Fruit fly (Drosophila melanogaster) whole organism, embryonic: ENCODE data around the gene CG8765.

Source experiments
- B-H1 ChIP-seq: fragments of 200-800 bp; sonication (Bioruptor generic); IDR thresholded peaks from 3 replicates; pipeline ENCODE4 v1.3.6; 2022; ENCODE audit warnings: missing biosample characterization, missing genetic modification characterization
- Blimp-1 ChIP-seq: fragments of 200-800 bp; sonication (Bioruptor generic); optimal IDR thresholded peaks from 3 replicates; lab custom pipeline; 2018; ENCODE audit warnings: missing biosample characterization, missing genetic modification characterization, mild to moderate bottlenecking, moderate library complexity, missing genetic modification reagents
- CG10543 ChIP-seq: fragments of 200-800 bp; sonication (Bioruptor generic); optimal IDR thresholded peaks from 3 replicates; lab custom pipeline; 2017; ENCODE audit warnings: missing biosample characterization, mild to moderate bottlenecking, missing genetic modification characterization, moderate library complexity
- CG13296 ChIP-seq: fragments of 200-800 bp; sonication (Bioruptor generic); optimal IDR thresholded peaks from 3 replicates; lab custom pipeline; 2018; ENCODE audit warnings: missing biosample characterization, mild to moderate bottlenecking, missing genetic modification characterization
- CG14050 ChIP-seq: fragments of 200-800 bp; sonication (Bioruptor generic); IDR thresholded peaks from 3 replicates; pipeline ENCODE4 v1.3.6; 2022; ENCODE audit warnings: missing biosample characterization, missing genetic modification characterization
- CG14667 ChIP-seq: fragments of 200-800 bp; sonication (Bioruptor generic); IDR thresholded peaks from 2 replicates; pipeline ENCODE4 v1.3.6; 2022; ENCODE audit warnings: missing biosample characterization, missing genetic modification characterization
- CG1529 ChIP-seq: fragments of 200-800 bp; sonication (Bioruptor generic); optimal IDR thresholded peaks from 3 replicates; lab custom pipeline; 2018; ENCODE audit warnings: missing biosample characterization, missing genetic modification characterization
- CG1603 ChIP-seq: fragments of 200-800 bp; sonication (Bioruptor generic); optimal IDR thresholded peaks from 2 replicates; lab custom pipeline; 2019; ENCODE audit warnings: missing biosample characterization, mild to moderate bottlenecking, missing genetic modification characterization, moderate library complexity
- CG17328 ChIP-seq: fragments of 200-800 bp; sonication (Bioruptor generic); IDR thresholded peaks from 2 replicates; pipeline ENCODE4 v1.3.6; 2022; ENCODE audit warnings: missing biosample characterization, missing genetic modification characterization
- CG18619 ChIP-seq: fragments of 200-800 bp; sonication (Bioruptor generic); optimal IDR thresholded peaks from 3 replicates; lab custom pipeline; 2017; ENCODE audit warnings: missing biosample characterization, mild to moderate bottlenecking, missing genetic modification characterization
- CG3163 ChIP-seq: fragments of 200-800 bp; sonication (Bioruptor generic); optimal IDR thresholded peaks from 3 replicates; lab custom pipeline; 2016; ENCODE audit warnings: missing biosample characterization, missing genetic modification characterization
- CG4617 ChIP-seq: fragments of 200-800 bp; sonication (Bioruptor generic); optimal IDR thresholded peaks from 3 replicates; lab custom pipeline; 2016; ENCODE audit warnings: missing biosample characterization, missing genetic modification characterization, borderline replicate concordance
- CG5953 ChIP-seq: fragments of 200-800 bp; sonication (Bioruptor generic); IDR thresholded peaks from 2 replicates; pipeline ENCODE4 v1.3.6; 2022; ENCODE audit warnings: missing biosample characterization, missing genetic modification characterization
- CG6254 ChIP-seq: fragments of 200-800 bp; sonication (Bioruptor generic); optimal IDR thresholded peaks from 3 replicates; lab custom pipeline; 2017; ENCODE audit warnings: mild to moderate bottlenecking, missing biosample characterization, missing genetic modification reagents, missing genetic modification characterization
- CG6813 ChIP-seq: fragments of 200-800 bp; sonication (Bioruptor generic); optimal IDR thresholded peaks from 2 replicates; lab custom pipeline; 2017; ENCODE audit warnings: missing biosample characterization, missing genetic modification characterization, mild to moderate bottlenecking, moderate library complexity, missing genetic modification reagents
- CG8089 ChIP-seq: fragments of 200-800 bp; sonication (Bioruptor generic); optimal IDR thresholded peaks from 3 replicates; lab custom pipeline; 2016; ENCODE audit warnings: missing biosample characterization, missing genetic modification characterization
- CG8388 ChIP-seq: fragments of 200-800 bp; sonication (Bioruptor generic); optimal IDR thresholded peaks from 2 replicates; lab custom pipeline; 2019; ENCODE audit warnings: missing biosample characterization, mild to moderate bottlenecking, missing genetic modification characterization, moderate library complexity
- CG9215 ChIP-seq: fragments of 200-800 bp; sonication (Bioruptor generic); IDR thresholded peaks from 2 replicates; pipeline ENCODE4 v1.3.6; 2022; ENCODE audit warnings: missing biosample characterization, missing genetic modification characterization
- Deaf1 ChIP-seq: fragments of 200-800 bp; optimal IDR thresholded peaks from 3 replicates; lab custom pipeline; 2019; ENCODE audit warnings: missing biosample characterization, mild to moderate bottlenecking, missing genetic modification characterization, moderate library complexity
- Dref ChIP-seq: fragments of 200-800 bp; sonication (Bioruptor generic); IDR thresholded peaks from 2 replicates; pipeline ENCODE4 v1.3.6; 2022; ENCODE audit warnings: missing biosample characterization, missing genetic modification characterization
- Ets65A ChIP-seq: fragments of 200-800 bp; sonication (Bioruptor generic); peaks from one replicate; lab custom pipeline; 2016; ENCODE audit warnings: missing biosample characterization, missing genetic modification characterization
- HHEX ChIP-seq: fragments of 200-800 bp; sonication (Bioruptor generic); optimal IDR thresholded peaks from 3 replicates; lab custom pipeline; 2017; ENCODE audit warnings: missing biosample characterization, mild to moderate bottlenecking, missing genetic modification characterization, missing genetic modification reagents
- HmgD ChIP-seq: fragments of 200-800 bp; sonication (Bioruptor generic); optimal IDR thresholded peaks from 3 replicates; lab custom pipeline; 2016; ENCODE audit warnings: missing biosample characterization, missing genetic modification characterization
- Hr78 ChIP-seq, 2 experiments: fragments of 200-800 bp in 1 of 2; fragments of >200 bp in 1 of 2; sonication (Bioruptor generic) in 1 of 2; optimal IDR thresholded peaks; 2 replicates each; lab custom pipeline; 2017 to 2019; ENCODE audit warnings: missing biosample characterization in 2 of 2, missing genetic modification characterization in 2 of 2, mild to moderate bottlenecking in 1 of 2, moderate library complexity in 1 of 2
- Med ChIP-seq: fragments of 200-800 bp; sonication (Bioruptor generic); peaks from one replicate; lab custom pipeline; 2016; ENCODE audit warnings: missing biosample characterization, missing genetic modification characterization, mild to moderate bottlenecking, inconsistent platforms, moderate library complexity
- Meics ChIP-seq: fragments of 200-800 bp; sonication (Bioruptor generic); optimal IDR thresholded peaks from 2 replicates; lab custom pipeline; 2017; ENCODE audit warnings: missing biosample characterization, mild to moderate bottlenecking, missing genetic modification characterization
- Ravus ChIP-seq: fragments of 200-800 bp; sonication (Bioruptor generic); IDR thresholded peaks from 2 replicates; pipeline ENCODE4 v1.3.6; 2022; ENCODE audit warnings: missing biosample characterization, missing genetic modification characterization
- Sry-β ChIP-seq: fragments of 200-800 bp; sonication (Bioruptor generic); optimal IDR thresholded peaks from 2 replicates; lab custom pipeline; 2018; ENCODE audit warnings: missing biosample characterization, mild to moderate bottlenecking, missing genetic modification characterization, moderate library complexity
- aop ChIP-seq: fragments of 200-800 bp; sonication (Bioruptor generic); IDR thresholded peaks from 2 replicates; pipeline ENCODE4 v1.3.6; 2022; ENCODE audit warnings: missing biosample characterization, missing genetic modification characterization
- bab2 ChIP-seq: fragments of 200-800 bp; sonication (Bioruptor generic); optimal IDR thresholded peaks from 2 replicates; lab custom pipeline; 2016; ENCODE audit warnings: missing biosample characterization, missing genetic modification characterization
- bbx ChIP-seq: fragments of 200-800 bp; sonication (Bioruptor generic); IDR thresholded peaks from 2 replicates; pipeline ENCODE4 v1.3.6; 2022; ENCODE audit warnings: missing biosample characterization, missing genetic modification characterization; ENCODE audit not compliant: partially characterized antibody
- caup ChIP-seq: fragments of 200-800 bp; sonication (Bioruptor generic); optimal IDR thresholded peaks from 3 replicates; lab custom pipeline; 2017; ENCODE audit warnings: missing biosample characterization, mild to moderate bottlenecking, missing genetic modification characterization, moderate library complexity; ENCODE audit not compliant: severe bottlenecking
- ci ChIP-seq: fragments of 200-800 bp; sonication (Bioruptor generic); IDR thresholded peaks from 3 replicates; pipeline ENCODE4 v1.3.6; 2022; ENCODE audit warnings: missing biosample characterization, missing genetic modification characterization
- dysf ChIP-seq: fragments of 200-800 bp; sonication (Bioruptor generic); IDR thresholded peaks from 3 replicates; pipeline ENCODE4 v1.3.6; 2022; ENCODE audit warnings: missing biosample characterization, missing genetic modification characterization
- ems ChIP-seq: fragments of 200-800 bp; sonication (Bioruptor generic); optimal IDR thresholded peaks from 3 replicates; lab custom pipeline; 2016; ENCODE audit warnings: missing biosample characterization, missing genetic modification characterization
- eve ChIP-seq, 2 experiments: fragments of >200 bp; optimal IDR thresholded peaks; 2 replicates each; lab custom pipeline; 2017; ENCODE audit warnings: missing biosample characterization in 2 of 2, missing genetic modification characterization in 2 of 2
- ewg ChIP-seq: fragments of 200-800 bp; sonication (Bioruptor generic); optimal IDR thresholded peaks from 3 replicates; lab custom pipeline; 2017; ENCODE audit warnings: mild to moderate bottlenecking, missing biosample characterization, missing genetic modification reagents, missing genetic modification characterization
- exex ChIP-seq: fragments of 200-800 bp; sonication (Bioruptor generic); optimal IDR thresholded peaks from 4 replicates; lab custom pipeline; 2018; ENCODE audit warnings: missing biosample characterization, mild to moderate bottlenecking, missing genetic modification characterization, moderate library complexity
- gcm ChIP-seq: fragments of 200-800 bp; sonication (Bioruptor generic); optimal IDR thresholded peaks from 2 replicates; lab custom pipeline; 2019; ENCODE audit warnings: missing biosample characterization, mild to moderate bottlenecking, missing genetic modification characterization, moderate library complexity
- gro ChIP-seq: fragments of 200-800 bp; sonication (Bioruptor generic); optimal IDR thresholded peaks from 2 replicates; lab custom pipeline; 2016; ENCODE audit warnings: missing biosample characterization, missing genetic modification characterization
- hb ChIP-seq: fragments of 200-800 bp; sonication (Bioruptor generic); IDR thresholded peaks from 3 replicates; pipeline ENCODE4 v1.3.6; 2022; ENCODE audit warnings: missing biosample characterization, missing genetic modification characterization; ENCODE audit not compliant: partially characterized antibody
- hkb ChIP-seq, 2 experiments: fragments of 200-800 bp in 1 of 2; fragments of >200 bp in 1 of 2; sonication (Bioruptor generic) in 1 of 2; IDR thresholded peaks in 1 of 2; optimal IDR thresholded peaks in 1 of 2; 2 replicates each; pipeline versions ENCODE4 v1.3.6 to Lab custom; 2017 to 2022; ENCODE audit warnings: missing biosample characterization in 1 of 2, missing genetic modification characterization in 1 of 2
- otp ChIP-seq: fragments of 200-800 bp; sonication (Bioruptor generic); IDR thresholded peaks from 3 replicates; pipeline ENCODE4, ENCODE4 v1.3.6; 2022; ENCODE audit warnings: missing biosample characterization, missing genetic modification characterization
- sna ChIP-seq: fragments of 200-800 bp; sonication (Bioruptor generic); IDR thresholded peaks from 2 replicates; pipeline ENCODE4 v1.3.6; 2022; ENCODE audit warnings: missing biosample characterization, missing genetic modification characterization; ENCODE audit not compliant: partially characterized antibody
- trh ChIP-seq: fragments of 200-800 bp; sonication (Bioruptor generic); optimal IDR thresholded peaks from 2 replicates; lab custom pipeline; 2016; ENCODE audit warnings: missing biosample characterization, missing genetic modification characterization
- unpg ChIP-seq: fragments of 200-800 bp; sonication (Bioruptor generic); optimal IDR thresholded peaks from 3 replicates; lab custom pipeline; 2018; ENCODE audit warnings: missing biosample characterization, mild to moderate bottlenecking, missing genetic modification characterization, moderate library complexity
- wek ChIP-seq: fragments of 200-800 bp; sonication (Bioruptor generic); optimal IDR thresholded peaks from 3 replicates; lab custom pipeline; 2018; ENCODE audit warnings: missing biosample characterization, mild to moderate bottlenecking, missing genetic modification characterization, moderate library complexity
- wor ChIP-seq: fragments of 200-800 bp; sonication (Bioruptor generic); IDR thresholded peaks from 2 replicates; pipeline ENCODE4 v1.3.6; 2022; ENCODE audit warnings: missing biosample characterization, missing genetic modification characterization

Gene CG8765

dm6 chr3L:19655923-19656322, 31.2 kb downstream of the CG8765 start (continued):
- peak; percentile 56; the same call in 1 of the 2 replicates for TF ChIP-seq CG17328 (GFP tag; lab: Robert Waterston, UW)
- peak; percentile 55 for TF ChIP-seq CG6813 (GFP tag; lab: Kevin White, UChicago)
- no peak for TF ChIP-seq hkb (optimal IDR thresholded peaks at IDR 0.05; lab: Kevin White, UChicago)
- TF ChIP-seq hkb (GFP tag; IDR thresholded peaks at IDR 0.05; lab: Robert Waterston, UW) = peak; percentile 53; the same call in 1 of the 2 replicates
- peak; percentile 23 for TF ChIP-seq CG1603
- peak; percentile 11 for TF ChIP-seq Ets65A
- TF ChIP-seq ci (GFP tag; lab: Robert Waterston, UW) = peak; percentile 69; the same call in 2 of the 3 replicates
- TF ChIP-seq exex (tag; lab: Kevin White, UChicago) = no peak
- peak; percentile 39 for TF ChIP-seq CG10543
- TF ChIP-seq wek = peak; percentile 44
- TF ChIP-seq aop = 0 out of 2 replicates have a peak, but pooled peaks have one; percentile 31
- peak; percentile 58 for TF ChIP-seq CG1529 (GFP tag; lab: Kevin White, UChicago)
- TF ChIP-seq CG14667 (GFP tag; lab: Robert Waterston, UW) = 0 out of 2 replicates have a peak, but pooled peaks have one; percentile 12
- peak; percentile 36 for TF ChIP-seq CG18619 (GFP tag; lab: Kevin White, UChicago)
- no peak for TF ChIP-seq HmgD (GFP tag; lab: Kevin White, UChicago)
- TF ChIP-seq CG8089 (GFP tag; lab: Kevin White, UChicago) = peak; percentile 16
- TF ChIP-seq CG13296 (GFP tag; lab: Kevin White, UChicago) = peak; percentile 36
- peak; percentile 86 for TF ChIP-seq Med
- TF ChIP-seq caup (GFP tag; lab: Kevin White, UChicago) = peak; percentile 34
- peak in 1 of 2 experiments; percentile 87 for TF ChIP-seq eve (GFP tag; optimal IDR thresholded peaks at IDR 0.05; lab: Kevin White, UChicago)
- peak in 1 of 2 experiments; percentile 53 for TF ChIP-seq Hr78 (GFP tag; optimal IDR thresholded peaks at IDR 0.05; lab: Kevin White, UChicago)
- TF ChIP-seq ems (GFP tag; lab: Kevin White, UChicago) = peak; percentile 24
- peak; percentile 72 for TF ChIP-seq dysf (GFP tag; lab: Robert Waterston, UW)
- no peak for TF ChIP-seq otp
- no peak for TF ChIP-seq CG4617 (GFP tag; lab: Kevin White, UChicago)
- peak; percentile 68 for TF ChIP-seq wor
- peak; percentile 32 for TF ChIP-seq CG8388
- no peak for TF ChIP-seq bbx
- peak; percentile 64 for TF ChIP-seq Blimp-1
- peak; percentile 55 for TF ChIP-seq unpg
- peak; percentile 49 for TF ChIP-seq Meics (GFP tag; lab: Kevin White, UChicago)
- peak; percentile 15 for TF ChIP-seq trh (GFP tag; lab: Kevin White, UChicago)
- TF ChIP-seq CG6254 (GFP tag; lab: Kevin White, UChicago) = peak; percentile 27
- TF ChIP-seq CG9215 (GFP tag; lab: Robert Waterston, UW) = 0 out of 2 replicates have a peak, but pooled peaks have one; percentile 13
- peak; percentile 46 for TF ChIP-seq bab2 (GFP tag; lab: Kevin White, UChicago)
- peak; percentile 17; the same call in 1 of the 2 replicates for TF ChIP-seq CG5953 (GFP tag; lab: Robert Waterston, UW)
- no peak for TF ChIP-seq sna (GFP tag; lab: Robert Waterston, UW)
- no peak for TF ChIP-seq Dref (GFP tag; lab: Robert Waterston, UW)
- peak; percentile 56; the same call in 2 of the 3 replicates for TF ChIP-seq CG14050 (GFP tag; lab: Robert Waterston, UW)
- peak; percentile 58 for TF ChIP-seq gcm (GFP tag; lab: Kevin White, UChicago)
- TF ChIP-seq hb (GFP tag; lab: Robert Waterston, UW) = no peak
- TF ChIP-seq ewg (GFP tag; lab: Kevin White, UChicago) = peak; percentile 35
- TF ChIP-seq Sry-β (GFP tag; lab: Kevin White, UChicago) = peak; percentile 32
- TF ChIP-seq Deaf1 = no peak
- no peak for TF ChIP-seq CG3163 (GFP tag; lab: Kevin White, UChicago)
- TF ChIP-seq B-H1 = peak; percentile 38; the same call in 2 of the 3 replicates
- no peak for TF ChIP-seq gro (GFP tag; lab: Kevin White, UChicago)
- peak; percentile 51 for TF ChIP-seq HHEX
- no peak; the same call in 1 of the 2 replicates for TF ChIP-seq Ravus (GFP tag; lab: Robert Waterston, UW)
